Worm (Caenorhabditis elegans) whole organism, mixed stage, embryonic: ENCODE results near the gene inft-2.

Experiments
- bed-3 ChIP-seq: fragments of 200-800 bp; sonication (Bioruptor generic); optimal IDR thresholded peaks from 3 replicates; lab custom pipeline; 2018; ENCODE audit warnings: mild to moderate bottlenecking, missing genetic modification characterization, moderate library complexity, missing compliant biosample characterization
- ceh-39 ChIP-seq: fragments of 150-350 bp; optimal IDR thresholded peaks from 2 replicates; lab custom pipeline; 2014; ENCODE audit warnings: missing biosample characterization, missing genetic modification characterization
- ceh-43 ChIP-seq: fragments of 200-800 bp; sonication (Bioruptor generic); optimal IDR thresholded peaks from 2 replicates; lab custom pipeline; 2018; ENCODE audit warnings: mild to moderate bottlenecking, missing genetic modification characterization, moderate library complexity, missing compliant biosample characterization
- ceh-83 ChIP-seq: fragments of 200-800 bp; sonication (Bioruptor generic); optimal IDR thresholded peaks from 2 replicates; lab custom pipeline; 2018; ENCODE audit warnings: mild to moderate bottlenecking, missing genetic modification characterization, missing compliant biosample characterization
- ces-1 ChIP-seq: fragments of 150-350 bp; optimal IDR thresholded peaks from 2 replicates; lab custom pipeline; 2014; ENCODE audit warnings: missing biosample characterization, missing genetic modification reagents, missing genetic modification characterization
- cnd-1 ChIP-seq: fragments of 200-800 bp; sonication (Bioruptor generic); optimal IDR thresholded peaks from 2 replicates; lab custom pipeline; 2018; ENCODE audit warnings: mild to moderate bottlenecking, missing genetic modification characterization, missing compliant biosample characterization
- drap-1 ChIP-seq: fragments of 200-800 bp; sonication (Bioruptor generic); optimal IDR thresholded peaks from 3 replicates; lab custom pipeline; 2018; ENCODE audit warnings: mild to moderate bottlenecking, missing genetic modification characterization, missing compliant biosample characterization
- elt-1 ChIP-seq: sonication (generic microtip); optimal IDR thresholded peaks from 2 replicates; lab custom pipeline; 2017; ENCODE audit warnings: missing genetic modification characterization, mild to moderate bottlenecking, missing compliant biosample characterization, antibody characterized with exemption, moderate library complexity, borderline replicate concordance; ENCODE audit not compliant: insufficient read depth
- flh-1 ChIP-seq: fragments of 200-800 bp; sonication (Bioruptor generic); optimal IDR thresholded peaks from 2 replicates; lab custom pipeline; 2018; ENCODE audit warnings: mild to moderate bottlenecking, missing genetic modification characterization, moderate library complexity, missing compliant biosample characterization
- ham-2 ChIP-seq: fragments of 200-800 bp; sonication (Bioruptor generic); optimal IDR thresholded peaks from 2 replicates; lab custom pipeline; 2018; ENCODE audit warnings: mild to moderate bottlenecking, missing genetic modification characterization, missing compliant biosample characterization
- hlh-1 ChIP-seq: fragments of 150-350 bp; optimal IDR thresholded peaks from 2 replicates; lab custom pipeline; 2014; ENCODE audit warnings: missing biosample characterization, missing genetic modification reagents, missing genetic modification characterization
- lin-13 ChIP-seq: fragments of 150-350 bp; optimal IDR thresholded peaks from 2 replicates; lab custom pipeline; 2014; ENCODE audit warnings: missing biosample characterization, missing genetic modification characterization
- lsy-2 ChIP-seq: fragments of 150-350 bp; optimal IDR thresholded peaks from 2 replicates; lab custom pipeline; 2014; ENCODE audit warnings: missing biosample characterization, missing genetic modification characterization
- mab-5 ChIP-seq: fragments of 150-350 bp; optimal IDR thresholded peaks from 2 replicates; lab custom pipeline; 2014; ENCODE audit warnings: missing biosample characterization, missing genetic modification characterization
- mep-1 ChIP-seq: fragments of 150-350 bp; optimal IDR thresholded peaks from 2 replicates; lab custom pipeline; 2017; ENCODE audit warnings: missing biosample characterization, missing genetic modification reagents, missing genetic modification characterization, inconsistent platforms
- mls-2 ChIP-seq: sonication (generic microtip); optimal IDR thresholded peaks from 2 replicates; lab custom pipeline; 2016; ENCODE audit warnings: mild to moderate bottlenecking, missing genetic modification characterization, moderate library complexity, missing compliant biosample characterization
- nhr-12 ChIP-seq: fragments of 150-350 bp; optimal IDR thresholded peaks from 2 replicates; lab custom pipeline; 2014; ENCODE audit warnings: missing biosample characterization, missing genetic modification characterization
- nhr-2 ChIP-seq: fragments of 150-350 bp; optimal IDR thresholded peaks from 2 replicates; lab custom pipeline; 2014; ENCODE audit warnings: missing biosample characterization, missing genetic modification characterization
- nhr-237 ChIP-seq: fragments of 150-350 bp; optimal IDR thresholded peaks from 2 replicates; lab custom pipeline; 2014; ENCODE audit warnings: missing biosample characterization, missing genetic modification characterization
- nhr-28 ChIP-seq: fragments of 150-350 bp; optimal IDR thresholded peaks from 2 replicates; lab custom pipeline; 2014; ENCODE audit warnings: missing biosample characterization, missing genetic modification characterization
- nhr-76 ChIP-seq: sonication (generic microtip); optimal IDR thresholded peaks from 2 replicates; lab custom pipeline; 2017; ENCODE audit warnings: missing biosample characterization, missing genetic modification characterization
- sem-2 ChIP-seq: fragments of 200-800 bp; sonication (Bioruptor generic); optimal IDR thresholded peaks from 2 replicates; lab custom pipeline; 2018; ENCODE audit warnings: mild to moderate bottlenecking, missing genetic modification characterization, missing compliant biosample characterization
- snpc-4 ChIP-seq: fragments of 150-350 bp; optimal IDR thresholded peaks from 2 replicates; lab custom pipeline; 2014; ENCODE audit warnings: missing biosample characterization, missing genetic modification characterization
- sptf-1 ChIP-seq: sonication (generic microtip); optimal IDR thresholded peaks from 2 replicates; lab custom pipeline; 2017; ENCODE audit warnings: mild to moderate bottlenecking, missing genetic modification characterization, moderate library complexity, missing compliant biosample characterization
- tbx-8 ChIP-seq: fragments of 200-800 bp; sonication (Bioruptor generic); optimal IDR thresholded peaks from 2 replicates; lab custom pipeline; 2018; ENCODE audit warnings: mild to moderate bottlenecking, missing genetic modification characterization, moderate library complexity, missing compliant biosample characterization
- unc-120 ChIP-seq: sonication (generic microtip); optimal IDR thresholded peaks from 2 replicates; lab custom pipeline; 2017; ENCODE audit warnings: missing genetic modification characterization, missing compliant biosample characterization; ENCODE audit not compliant: poor library complexity, severe bottlenecking
- unc-39 ChIP-seq: fragments of 150-350 bp; optimal IDR thresholded peaks from 2 replicates; lab custom pipeline; 2014; ENCODE audit warnings: missing biosample characterization, missing genetic modification characterization
- unc-62 ChIP-seq: fragments of 150-350 bp; optimal IDR thresholded peaks from 2 replicates; lab custom pipeline; 2014; ENCODE audit warnings: missing biosample characterization, missing genetic modification reagents, missing genetic modification characterization
- zip-8 ChIP-seq: fragments of 150-350 bp; optimal IDR thresholded peaks from 2 replicates; lab custom pipeline; 2014; ENCODE audit warnings: missing biosample characterization, missing genetic modification characterization
- ztf-11 ChIP-seq: fragments of 150-350 bp; optimal IDR thresholded peaks from 2 replicates; lab custom pipeline; 2014; ENCODE audit warnings: missing biosample characterization, missing genetic modification characterization

Gene inft-2

DNA sequence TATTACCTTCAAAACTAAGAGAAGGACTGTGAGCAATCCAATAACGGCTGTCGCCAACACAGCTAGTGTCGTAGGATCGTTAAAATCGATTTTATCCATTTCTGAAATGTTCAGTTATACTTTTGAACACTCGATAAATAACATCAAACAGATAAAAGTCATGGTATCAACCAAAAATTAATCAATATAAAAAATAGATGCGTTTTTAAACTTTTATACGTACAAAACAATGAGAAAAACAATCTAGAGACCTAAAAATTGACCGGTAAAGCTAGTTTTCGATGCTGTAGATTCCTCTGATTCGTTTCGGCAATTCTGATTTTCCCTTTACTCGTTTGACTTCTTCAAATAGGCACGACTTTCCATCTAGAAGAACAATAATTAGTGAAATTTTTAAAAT lies 35.0 kb upstream of the inft-2 start, which contains the start of gene R186.3:
TSS of gene R186.3 (minus strand) at position 101 of the 400 bp plus-strand sequence.
- TF ChIP-seq ztf-11 (tag; lab: Kevin White, UChicago): no peak
- TF ChIP-seq lsy-2 (tag; lab: Kevin White, UChicago): no peak
- TF ChIP-seq ceh-43 (GFP tag; lab: Kevin White, UChicago): no peak
- TF ChIP-seq nhr-2 (tag; lab: Kevin White, UChicago): no peak
- no peak for TF ChIP-seq unc-120 (tag; lab: Kevin White, UChicago)
- no peak for TF ChIP-seq ceh-39 (tag; lab: Kevin White, UChicago)
- no peak for TF ChIP-seq drap-1 (GFP tag; lab: Kevin White, UChicago)
- no peak for TF ChIP-seq bed-3 (GFP tag; lab: Kevin White, UChicago)
- TF ChIP-seq lin-13 (tag; lab: Kevin White, UChicago): no peak
- no peak for TF ChIP-seq mab-5 (tag; lab: Kevin White, UChicago)
- no peak for TF ChIP-seq ceh-83 (GFP tag; lab: Kevin White, UChicago)
- no peak for TF ChIP-seq mls-2 (tag; lab: Kevin White, UChicago)
- TF ChIP-seq cnd-1 (tag; lab: Kevin White, UChicago): no peak

DNA sequence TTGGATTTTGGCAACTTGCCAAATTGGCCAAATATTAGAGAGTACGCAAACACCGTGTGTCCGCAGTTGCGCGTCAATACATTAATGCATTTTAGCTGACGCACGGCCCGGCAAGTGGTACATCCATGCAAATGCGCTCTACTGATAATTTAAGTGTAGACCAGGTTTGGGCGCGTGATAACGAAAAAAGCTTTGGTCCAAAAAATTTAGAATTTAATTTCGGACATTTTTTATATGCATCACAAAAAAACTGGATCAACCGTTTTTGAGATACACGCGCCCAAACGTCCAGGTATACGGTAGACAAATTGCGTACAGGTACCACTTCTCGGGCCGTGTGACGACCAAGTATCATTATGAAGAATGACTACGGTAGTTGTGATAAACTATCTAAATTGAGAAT lies 34.2 kb upstream of the inft-2 start, which contains the start of gene R186.8:
TSS of gene R186.8 (minus strand) at position 58 of the 403 bp plus-strand sequence.
- peak; percentile 20 for TF ChIP-seq mls-2 (tag; lab: Kevin White, UChicago)
- peak; percentile 63 for TF ChIP-seq ces-1 (GFP tag; lab: Kevin White, UChicago)
- TF ChIP-seq nhr-237 (tag; lab: Kevin White, UChicago): peak; percentile 23
- peak; percentile 51 for TF ChIP-seq unc-120 (tag; lab: Kevin White, UChicago)
- TF ChIP-seq lin-13 (tag; lab: Kevin White, UChicago): peak; percentile 21
- TF ChIP-seq lsy-2 (tag; lab: Kevin White, UChicago): peak; percentile 90
- TF ChIP-seq sptf-1: peak; percentile 15

DNA sequence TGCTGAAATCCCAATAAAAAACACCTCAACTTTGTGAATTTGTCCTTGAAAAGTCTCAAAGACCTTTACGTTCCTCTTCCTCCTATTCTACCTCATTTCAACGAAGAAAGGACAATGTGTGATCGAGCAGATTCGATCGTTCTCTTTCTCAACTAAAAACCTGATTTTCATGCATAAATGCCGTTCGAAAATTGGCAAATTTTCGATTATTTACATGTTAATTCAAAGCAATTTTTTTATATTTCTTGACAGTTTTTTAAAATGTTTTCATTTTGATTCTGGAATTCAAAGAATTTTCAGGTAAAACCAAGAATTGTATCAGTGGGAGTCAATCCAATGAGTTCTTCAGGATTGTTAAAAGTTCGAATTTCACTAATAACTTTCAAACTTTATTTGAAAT lies 33.6 kb upstream of the inft-2 start, which contains the start of gene lin-46:
TSS of gene lin-46 (plus strand) at position 301 of the 400 bp plus-strand sequence.
- TF ChIP-seq unc-39 (no peak), cnd-1 (tag; lab: Kevin White, UChicago) (no peak), ces-1 (GFP tag; lab: Kevin White, UChicago) (no peak), nhr-76 (tag; lab: Kevin White, UChicago) (no peak), mab-5 (tag; lab: Kevin White, UChicago) (no peak), flh-1 (GFP tag; lab: Kevin White, UChicago) (no peak), nhr-28 (tag; lab: Kevin White, UChicago) (no peak), nhr-237 (tag; lab: Kevin White, UChicago) (no peak), sem-2 (GFP tag; lab: Kevin White, UChicago) (no peak), unc-120 (tag; lab: Kevin White, UChicago) (no peak), unc-62 (GFP tag; lab: Kevin White, UChicago) (no peak), tbx-8 (no peak), elt-1 (no peak), bed-3 (GFP tag; lab: Kevin White, UChicago) (no peak), zip-8 (tag; lab: Kevin White, UChicago) (no peak), snpc-4 (no peak), mls-2 (tag; lab: Kevin White, UChicago) (no peak), hlh-1 (no peak)

DNA sequence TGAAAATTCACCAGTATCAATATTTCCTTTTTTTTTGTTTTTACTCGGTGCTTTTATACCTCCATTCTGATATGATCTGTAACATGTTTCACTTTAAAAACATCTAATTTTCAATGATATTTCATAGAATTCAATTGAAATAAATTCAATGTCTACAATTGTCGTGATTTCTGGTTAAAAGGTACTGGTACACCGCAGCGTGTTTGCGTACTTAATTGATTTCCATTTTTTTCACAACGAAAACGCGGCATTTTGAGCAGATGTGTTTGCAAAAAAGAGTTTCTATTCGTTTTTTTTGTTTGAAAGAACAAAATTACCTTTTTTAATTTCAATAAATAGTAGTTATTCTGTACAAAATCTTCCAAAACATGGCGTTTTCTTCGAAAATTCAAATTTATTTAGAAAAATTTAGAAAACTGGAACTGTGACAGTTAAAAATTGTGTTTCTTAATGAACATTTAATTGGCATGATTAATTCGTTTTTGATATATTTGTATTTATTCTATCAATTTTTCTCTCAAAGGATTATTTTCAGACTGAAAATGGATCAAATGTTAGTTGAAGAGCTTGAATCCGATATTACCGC lies 31.4 kb upstream of the inft-2 start, which contains the start of gene pnn-1:
TSS of gene pnn-1 (plus strand) at position 536 of the 586 bp plus-strand sequence.
- peak; percentile 15 for TF ChIP-seq mep-1
- TF ChIP-seq lin-13 (tag; lab: Kevin White, UChicago): no peak
- no peak for TF ChIP-seq mls-2 (tag; lab: Kevin White, UChicago)
- TF ChIP-seq cnd-1 (tag; lab: Kevin White, UChicago): no peak
- no peak for TF ChIP-seq nhr-12 (tag; lab: Kevin White, UChicago)
- no peak for TF ChIP-seq ceh-43 (GFP tag; lab: Kevin White, UChicago)
- TF ChIP-seq bed-3 (GFP tag; lab: Kevin White, UChicago): no peak
- peak; percentile 79 for TF ChIP-seq ces-1 (GFP tag; lab: Kevin White, UChicago)
- no peak for TF ChIP-seq nhr-76 (tag; lab: Kevin White, UChicago)
- TF ChIP-seq ham-2: no peak
- no peak for TF ChIP-seq drap-1 (GFP tag; lab: Kevin White, UChicago)
- no peak for TF ChIP-seq mab-5 (tag; lab: Kevin White, UChicago)
- TF ChIP-seq ceh-83 (GFP tag; lab: Kevin White, UChicago): no peak
- peak; percentile 57 for TF ChIP-seq lsy-2 (tag; lab: Kevin White, UChicago)
- TF ChIP-seq snpc-4: no peak
